Fruit fly (Drosophila melanogaster): ENCODE data around the gene CG32409.

Gene CG32409

DNA sequence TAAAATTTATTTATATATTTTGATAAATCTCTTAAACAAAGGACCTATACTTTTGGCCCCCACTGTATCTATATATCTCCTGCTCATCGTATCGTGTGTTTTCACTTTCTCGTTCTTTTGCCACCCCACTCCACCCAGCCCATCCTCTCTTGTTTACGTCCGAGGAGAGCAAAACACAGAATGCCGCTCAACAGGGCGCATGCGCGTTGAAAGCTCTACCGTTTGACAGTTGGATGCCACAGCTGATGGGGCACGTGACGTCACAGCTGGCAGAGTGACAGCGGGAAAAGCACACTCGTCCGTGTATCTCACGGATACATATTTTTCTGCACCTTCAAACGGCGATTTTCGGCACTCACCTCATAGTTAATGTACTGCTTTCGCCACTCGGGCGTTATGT is 21.4 kb downstream of the CG32409 start:
- TF ChIP-seq psq (optimal IDR thresholded peaks at IDR 0.05) (no peak), EcR (GFP tag; optimal IDR thresholded peaks at IDR 0.05) (no peak), Dll (optimal IDR thresholded peaks at IDR 0.05) (no peak), pan (optimal IDR thresholded peaks at IDR 0.05) (no peak), CG8478 (optimal IDR thresholded peaks at IDR 0.05) (no peak)

DNA sequence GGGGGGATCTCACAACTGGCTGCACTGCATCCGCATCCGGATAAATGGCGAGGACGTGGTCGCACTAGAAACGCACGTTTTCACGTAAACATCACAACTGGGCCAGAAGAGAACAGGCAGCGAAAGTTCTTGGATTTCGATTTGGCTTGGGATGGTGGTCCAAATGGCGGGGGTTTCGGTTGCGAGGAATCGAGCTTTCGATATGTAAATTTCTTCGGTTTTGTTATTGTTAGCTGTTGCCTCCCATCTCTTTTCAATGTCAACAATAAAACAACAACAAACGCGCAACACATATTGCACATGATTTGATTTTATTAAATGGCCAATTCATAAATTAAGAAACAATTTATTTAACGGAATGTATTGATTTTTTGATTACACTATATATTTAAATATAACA is 21.9 kb downstream of the CG32409 start, which contains the start of gene PXo:
PXo (minus strand) TSS at position 101 of the 400 bp plus-strand sequence.
- TF ChIP-seq usp (GFP tag; optimal IDR thresholded peaks at IDR 0.05) (no peak), Dll (optimal IDR thresholded peaks at IDR 0.05) (no peak), EcR (GFP tag; optimal IDR thresholded peaks at IDR 0.05) (no peak), psq (optimal IDR thresholded peaks at IDR 0.05) (no peak), CG8478 (optimal IDR thresholded peaks at IDR 0.05) (no peak), pan (optimal IDR thresholded peaks at IDR 0.05) (no peak)

DNA sequence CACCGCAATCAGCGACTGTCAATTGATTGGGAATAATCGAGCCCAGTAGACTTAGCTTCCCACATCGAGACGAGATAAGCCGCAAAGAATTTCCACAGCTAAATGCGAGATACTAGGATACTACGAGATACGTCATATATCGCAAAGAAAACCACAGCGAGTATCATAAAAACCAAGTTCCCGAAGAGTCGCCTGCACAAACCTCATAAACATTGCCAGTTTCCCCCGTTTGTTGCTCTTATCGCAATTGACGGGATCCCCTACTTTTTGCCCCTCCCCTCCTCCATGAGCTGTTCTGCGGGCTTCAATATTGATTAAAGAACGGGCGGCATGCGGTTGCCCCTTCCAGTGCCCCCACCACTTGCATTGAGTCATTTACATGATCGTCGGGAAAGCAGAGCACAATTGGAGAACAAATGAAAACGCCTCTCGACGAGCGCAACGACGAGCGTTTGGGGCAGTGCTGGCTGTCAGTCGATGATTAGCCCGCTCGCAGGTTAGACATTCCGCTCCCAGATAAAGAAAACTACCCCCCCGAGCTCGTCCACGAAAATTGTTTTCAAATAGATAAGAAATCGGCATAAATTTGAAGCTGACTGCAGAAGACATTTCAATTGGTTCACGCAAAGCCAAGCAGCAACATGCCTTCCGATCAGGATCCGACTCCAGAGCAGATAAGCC is 22.8 kb downstream of the CG32409 start, which contains the start of gene CG32407:
CG32407 (plus strand) TSS at position 51 of the 681 bp plus-strand sequence.
- no peak for TF ChIP-seq CG8478 (optimal IDR thresholded peaks at IDR 0.05)
- no peak for TF ChIP-seq Dll (optimal IDR thresholded peaks at IDR 0.05)
- TF ChIP-seq psq (optimal IDR thresholded peaks at IDR 0.05): no peak
- no peak for TF ChIP-seq usp (GFP tag; optimal IDR thresholded peaks at IDR 0.05)
- TF ChIP-seq pan (optimal IDR thresholded peaks at IDR 0.05): no peak
- no peak for TF ChIP-seq EcR (GFP tag; optimal IDR thresholded peaks at IDR 0.05)

DNA sequence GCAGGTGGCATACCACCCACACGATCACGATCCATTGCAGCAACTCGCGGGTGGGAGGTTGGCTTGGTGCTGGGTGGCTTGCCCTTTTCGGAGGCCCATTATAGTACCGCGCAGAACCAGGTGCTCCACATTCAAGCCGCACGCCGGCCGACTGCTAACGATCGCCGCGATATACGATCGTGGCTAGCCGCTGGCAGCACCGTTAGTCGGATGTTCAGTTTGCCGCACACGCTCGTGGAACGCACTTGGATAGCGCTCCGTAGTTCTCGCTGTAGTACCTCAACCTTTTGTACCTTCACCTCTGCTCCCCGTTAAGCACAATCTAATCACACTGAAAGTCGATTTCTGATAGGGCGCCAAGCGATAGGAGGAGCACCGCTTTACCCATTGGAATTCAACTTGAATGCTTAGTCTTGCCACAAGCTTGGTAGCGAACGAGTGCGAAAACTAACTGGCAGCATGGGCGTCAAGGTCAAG is 24.4 kb downstream of the CG32409 start, which contains the start of gene CG33523:
CG33523 (plus strand) TSS at position 217 of the 477 bp plus-strand sequence.
- TF ChIP-seq EcR (GFP tag; optimal IDR thresholded peaks at IDR 0.05): no peak
- no peak for TF ChIP-seq CG8478 (optimal IDR thresholded peaks at IDR 0.05)
- TF ChIP-seq Dll (optimal IDR thresholded peaks at IDR 0.05): no peak
- TF ChIP-seq psq (optimal IDR thresholded peaks at IDR 0.05): no peak
- TF ChIP-seq pan (optimal IDR thresholded peaks at IDR 0.05): no peak
- TF ChIP-seq usp (GFP tag; optimal IDR thresholded peaks at IDR 0.05): no peak

DNA sequence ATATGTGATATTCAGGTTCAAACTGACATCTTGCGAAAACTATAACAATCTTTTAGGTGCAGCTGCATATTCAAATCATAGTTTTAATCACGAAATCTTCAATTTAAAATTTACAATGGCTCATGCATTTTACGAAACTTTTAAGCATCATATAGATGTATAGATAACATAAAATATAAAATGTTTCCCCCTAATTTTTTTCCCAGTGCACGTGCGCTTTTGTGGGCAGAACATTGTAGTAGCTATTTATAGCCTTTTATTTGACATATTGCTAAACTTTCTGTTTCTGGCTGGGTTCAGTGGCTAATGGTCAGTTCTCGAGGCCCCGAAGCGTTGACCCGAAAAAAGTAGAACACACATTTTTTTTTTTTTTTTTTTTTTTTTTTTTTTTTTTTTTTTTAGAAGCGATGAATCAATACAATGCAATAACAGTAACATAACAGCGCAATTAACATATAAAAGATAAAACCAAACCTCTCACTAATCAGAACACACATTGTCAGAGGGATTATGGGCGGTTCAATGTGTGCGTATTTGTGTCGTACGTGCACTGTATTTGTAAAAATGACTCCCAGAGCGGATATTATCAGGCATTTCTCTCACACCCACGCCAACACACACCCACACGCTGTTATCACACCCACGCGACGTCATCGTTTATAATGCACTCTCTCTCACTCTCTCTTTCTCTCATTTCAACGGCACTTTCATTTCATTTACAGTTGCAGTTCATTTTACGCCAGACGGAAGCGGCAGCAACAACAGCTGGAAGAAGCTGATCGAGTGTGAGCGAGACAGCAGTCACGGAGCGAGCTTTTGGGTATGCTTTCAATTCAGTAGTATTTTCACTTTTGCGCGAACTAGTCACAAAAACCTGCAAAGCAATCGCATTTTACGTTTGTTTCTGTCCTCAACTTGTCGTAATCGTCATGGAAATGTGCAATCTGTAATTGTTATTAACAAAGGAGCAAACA is 27.0 kb downstream of the CG32409 start:
- TF ChIP-seq psq (optimal IDR thresholded peaks at IDR 0.05) (no peak), EcR (GFP tag; optimal IDR thresholded peaks at IDR 0.05) (no peak), pan (optimal IDR thresholded peaks at IDR 0.05) (no peak), Dll (optimal IDR thresholded peaks at IDR 0.05) (peak; percentile 84), usp (GFP tag; optimal IDR thresholded peaks at IDR 0.05) (no peak), CG8478 (optimal IDR thresholded peaks at IDR 0.05) (no peak)

DNA sequence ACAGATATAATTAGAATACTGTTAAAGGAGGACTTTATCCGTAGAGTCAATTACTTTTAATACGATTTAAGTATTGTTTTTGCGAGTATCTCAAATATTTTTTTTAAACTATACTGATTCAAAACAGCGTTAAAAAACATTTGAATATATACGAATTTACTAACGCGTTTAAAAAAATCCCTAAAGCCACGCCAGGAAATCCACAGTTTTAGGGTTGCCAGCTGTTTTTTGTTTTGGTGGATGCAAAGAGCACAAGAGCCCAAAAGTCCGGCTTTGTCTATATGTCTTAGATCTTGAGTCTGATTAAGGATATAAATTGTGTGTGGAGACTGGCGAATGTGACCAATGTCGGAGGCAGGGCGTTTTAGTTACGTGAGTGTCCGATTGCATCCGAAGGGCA is 28.2 kb downstream of the CG32409 start:
- TF ChIP-seq CG8478 (optimal IDR thresholded peaks at IDR 0.05): no peak
- no peak for TF ChIP-seq psq (optimal IDR thresholded peaks at IDR 0.05)
- TF ChIP-seq Dll (optimal IDR thresholded peaks at IDR 0.05): no peak
- TF ChIP-seq usp (GFP tag; optimal IDR thresholded peaks at IDR 0.05): no peak
- no peak for TF ChIP-seq pan (optimal IDR thresholded peaks at IDR 0.05)
- TF ChIP-seq EcR (GFP tag; optimal IDR thresholded peaks at IDR 0.05): no peak

DNA sequence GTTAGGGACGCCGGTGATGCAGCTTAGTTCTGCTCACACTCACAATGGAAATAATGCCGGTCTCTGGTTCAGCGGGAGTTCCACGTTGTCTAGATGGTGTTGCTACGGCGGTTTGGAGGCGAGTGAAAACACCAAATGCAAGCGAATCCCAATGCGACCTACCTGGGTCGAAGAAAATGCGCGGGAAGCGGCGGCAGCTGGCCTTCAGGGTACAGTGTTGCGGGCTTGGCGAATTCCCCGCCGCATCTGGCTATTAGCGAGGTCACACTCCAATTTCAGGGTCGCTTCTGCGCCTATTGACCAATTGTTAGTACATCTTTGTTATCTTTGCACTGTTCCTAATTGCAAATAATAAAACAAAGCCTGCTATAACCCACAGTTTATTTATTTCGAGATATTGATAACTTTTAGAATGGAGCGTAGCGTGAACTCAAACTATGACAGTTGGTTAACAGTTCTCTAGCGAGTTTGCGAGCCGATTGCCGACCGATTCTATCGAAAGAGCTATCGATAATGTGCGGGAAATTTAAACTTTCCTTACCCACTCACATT is 33.1 kb downstream of the CG32409 start, which contains the start of gene Rcc1:
Rcc1 (minus strand) TSS at position 411 of the 552 bp plus-strand sequence.
- TF ChIP-seq psq (optimal IDR thresholded peaks at IDR 0.05) (no peak), EcR (GFP tag; optimal IDR thresholded peaks at IDR 0.05) (no peak), CG8478 (optimal IDR thresholded peaks at IDR 0.05) (no peak), pan (optimal IDR thresholded peaks at IDR 0.05) (no peak), usp (GFP tag; optimal IDR thresholded peaks at IDR 0.05) (no peak), Dll (optimal IDR thresholded peaks at IDR 0.05) (no peak)

DNA sequence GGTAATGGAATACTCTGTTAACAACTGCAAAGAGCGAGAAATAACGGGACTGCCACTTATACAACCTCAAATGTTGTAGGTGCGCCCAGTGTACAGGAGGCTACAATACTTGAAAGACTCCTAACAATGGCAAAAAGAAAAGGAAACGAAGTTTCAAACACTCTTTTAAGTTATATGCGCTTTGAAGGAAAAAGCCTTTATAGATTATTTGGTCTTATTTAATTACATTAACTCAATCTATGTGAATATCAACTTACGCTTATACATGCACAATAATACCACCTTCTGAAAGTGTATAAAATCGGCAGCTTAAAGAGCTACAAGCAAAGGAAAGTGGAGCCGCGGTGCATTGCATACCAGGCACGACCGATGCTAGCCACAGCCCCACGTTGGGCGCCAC is 41.1 kb downstream of the CG32409 start:
- TF ChIP-seq psq (optimal IDR thresholded peaks at IDR 0.05): no peak

DNA sequence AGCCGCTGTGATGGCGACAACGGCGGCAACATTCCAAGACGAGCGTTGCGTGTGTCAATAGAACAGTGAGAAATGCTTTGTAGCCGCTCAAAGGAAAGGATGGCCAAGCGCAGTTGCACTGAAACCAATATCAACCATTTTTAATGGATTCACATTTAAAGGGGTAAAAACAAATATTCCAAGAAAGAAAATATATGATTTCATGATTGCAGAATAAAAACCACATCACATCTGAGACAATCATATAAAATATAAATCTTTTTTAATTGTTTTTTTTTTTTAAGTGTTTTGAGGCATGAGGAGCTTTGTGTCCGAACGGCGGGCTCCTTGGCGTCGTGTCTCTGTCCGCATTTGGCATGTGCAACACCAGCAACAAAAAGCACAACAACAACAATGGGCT is 41.8 kb downstream of the CG32409 start:
- TF ChIP-seq usp (GFP tag; optimal IDR thresholded peaks at IDR 0.05) (no peak), pan (optimal IDR thresholded peaks at IDR 0.05) (no peak), EcR (GFP tag; optimal IDR thresholded peaks at IDR 0.05) (no peak), CG8478 (optimal IDR thresholded peaks at IDR 0.05) (no peak), Dll (optimal IDR thresholded peaks at IDR 0.05) (no peak), psq (optimal IDR thresholded peaks at IDR 0.05) (no peak)

DNA sequence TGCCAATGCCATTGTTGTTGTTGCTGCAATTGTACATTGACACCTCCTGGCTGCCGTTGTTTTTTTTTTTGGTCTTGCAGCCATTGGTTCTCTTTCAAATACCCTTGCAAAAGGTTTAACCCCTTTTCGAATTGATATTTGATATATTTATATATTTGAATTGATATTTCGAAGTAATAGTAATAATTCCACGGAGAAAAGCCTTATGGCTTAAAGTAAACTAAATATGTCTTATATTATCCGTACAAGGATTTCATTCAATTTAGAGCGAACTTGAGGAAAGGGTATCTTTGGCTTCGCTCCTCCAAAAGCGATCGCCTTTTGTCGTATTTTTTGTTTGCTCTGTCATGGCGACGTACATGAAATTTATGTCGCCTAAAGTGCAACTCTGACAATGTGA is 42.2 kb downstream of the CG32409 start:
- TF ChIP-seq psq (optimal IDR thresholded peaks at IDR 0.05) (no peak), CG8478 (optimal IDR thresholded peaks at IDR 0.05) (no peak), usp (GFP tag; optimal IDR thresholded peaks at IDR 0.05) (no peak)

DNA sequence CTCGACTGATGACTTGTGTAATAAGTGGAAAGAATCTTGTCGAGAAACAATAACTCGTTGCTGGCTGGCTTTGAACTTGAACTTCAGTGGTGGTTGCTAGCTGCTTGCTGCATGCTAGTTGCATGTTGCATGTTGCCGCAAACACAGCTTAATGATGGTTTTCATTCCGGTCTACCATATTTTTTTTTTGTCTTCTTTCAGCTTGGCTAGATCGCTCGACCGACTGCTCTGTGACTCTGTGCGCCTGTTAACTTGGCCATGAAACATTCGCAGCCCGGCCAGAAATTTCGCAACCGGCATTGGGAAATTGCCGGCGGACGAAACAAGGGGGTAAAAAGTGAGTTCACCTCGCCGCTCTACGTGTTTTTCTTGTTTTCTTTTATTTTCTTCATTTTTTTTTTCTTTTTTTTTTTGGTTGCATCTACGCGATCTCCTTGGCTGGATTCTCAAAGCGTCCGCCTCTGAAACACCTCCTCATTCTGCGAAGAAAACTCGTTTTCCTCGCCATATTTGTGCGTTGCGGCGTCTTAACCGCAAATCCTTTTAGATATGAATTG is 44.1 kb downstream of the CG32409 start:
- TF ChIP-seq psq (optimal IDR thresholded peaks at IDR 0.05) (no peak), usp (GFP tag; optimal IDR thresholded peaks at IDR 0.05) (no peak), pan (optimal IDR thresholded peaks at IDR 0.05) (no peak), CG8478 (optimal IDR thresholded peaks at IDR 0.05) (no peak), Dll (optimal IDR thresholded peaks at IDR 0.05) (no peak), EcR (GFP tag; optimal IDR thresholded peaks at IDR 0.05) (no peak)
